Worm (Caenorhabditis elegans): ENCODE results near the gene slmp-1.

ce11 chrIV:3182920-3183319, 30.6 kb upstream of the slmp-1 start:
- TF ChIP-seq klf-2 (GFP tag; conservative IDR thresholded peaks at IDR 0.05): no peak
- no peak for TF ChIP-seq cog-1 (tag; optimal IDR thresholded peaks at IDR 0.05)
- no peak for TF ChIP-seq flt-1 (GFP tag; IDR thresholded peaks at IDR 0.05)
- TF ChIP-seq T22C8.4 (GFP tag; IDR thresholded peaks at IDR 0.05): no peak
- no peak for TF ChIP-seq ztf-29 (GFP tag; IDR thresholded peaks at IDR 0.05)
- TF ChIP-seq tab-1 (GFP tag; IDR thresholded peaks at IDR 0.05): no peak
- TF ChIP-seq med-1 (GFP tag; optimal IDR thresholded peaks at IDR 0.05; ENCODE audit: insufficient read depth): no peak
